Fruit fly (Drosophila melanogaster): ENCODE measurements around the gene CG12096.

dm6 chrX:13138887-13139286 is 20.5 kb upstream of the CG12096 start, which contains the start of gene CG32645:
- TF ChIP-seq Mnt (GFP tag; optimal IDR thresholded peaks at IDR 0.05) (no peak), CG12768 (GFP tag; optimal IDR thresholded peaks at IDR 0.05) (no peak), CG7101 (tag; optimal IDR thresholded peaks at IDR 0.05) (no peak), cic (GFP tag; optimal IDR thresholded peaks at IDR 0.05) (no peak), CG1620 (GFP tag; optimal IDR thresholded peaks at IDR 0.05) (no peak), Hr96 (GFP tag; optimal IDR thresholded peaks at IDR 0.05) (no peak), pad (GFP tag; optimal IDR thresholded peaks at IDR 0.05) (no peak), CG14711 (tag; optimal IDR thresholded peaks at IDR 0.05) (no peak), CG11617 (GFP tag; optimal IDR thresholded peaks at IDR 0.05) (no peak), kay (GFP tag; ENCODE audit: borderline replicate concordance) (no peak)

All from whole organism, adult.